Worm (Caenorhabditis elegans) whole organism, L1 larva: ENCODE results near the gene Y54G2A.49.

Experiments used
- aly-2 ChIP-seq: fragments of 150-350 bp; optimal IDR thresholded peaks from 2 replicates; lab custom pipeline; 2014; ENCODE audit warnings: missing biosample characterization, missing genetic modification characterization
- fkh-10 ChIP-seq: sonication (generic microtip); optimal IDR thresholded peaks from 2 replicates; lab custom pipeline; 2017; ENCODE audit warnings: missing biosample characterization, missing genetic modification reagents, missing genetic modification characterization
- fos-1 ChIP-seq: fragments of 150-350 bp; optimal IDR thresholded peaks from 2 replicates; lab custom pipeline; 2014; ENCODE audit warnings: missing biosample characterization, missing genetic modification characterization
- lin-39 ChIP-seq: fragments of 150-350 bp; optimal IDR thresholded peaks from 2 replicates; lab custom pipeline; 2014; ENCODE audit warnings: missing biosample characterization, missing genetic modification reagents, missing genetic modification characterization
- lsy-2 ChIP-seq, 2 experiments: fragments of 150-350 bp; optimal IDR thresholded peaks; 2 replicates each; lab custom pipeline; 2014; ENCODE audit warnings: missing biosample characterization in 2 of 2, missing genetic modification characterization in 2 of 2
- mdl-1 ChIP-seq, 2 experiments: fragments of 150-350 bp; optimal IDR thresholded peaks; 2 replicates each; lab custom pipeline; 2014 to 2017; ENCODE audit warnings: missing biosample characterization in 2 of 2, missing genetic modification characterization in 2 of 2, inconsistent platforms in 1 of 2
- nhr-237 ChIP-seq: fragments of 150-350 bp; optimal IDR thresholded peaks from 2 replicates; lab custom pipeline; 2014; ENCODE audit warnings: missing biosample characterization, missing genetic modification characterization
- nhr-77 ChIP-seq: fragments of 150-350 bp; optimal IDR thresholded peaks from 2 replicates; lab custom pipeline; 2014; ENCODE audit warnings: missing biosample characterization, missing genetic modification characterization
- skn-1 ChIP-seq: fragments of 150-350 bp; optimal IDR thresholded peaks from 2 replicates; lab custom pipeline; 2014; ENCODE audit warnings: missing biosample characterization, missing genetic modification characterization
- sox-4 ChIP-seq: sonication (generic microtip); optimal IDR thresholded peaks from 2 replicates; lab custom pipeline; 2016; ENCODE audit warnings: missing genetic modification characterization, missing compliant biosample characterization
- unc-86 ChIP-seq: sonication (generic microtip); optimal IDR thresholded peaks from 2 replicates; lab custom pipeline; 2016; ENCODE audit warnings: missing genetic modification characterization, missing compliant biosample characterization
- ztf-11 ChIP-seq, 2 experiments: sonication (generic microtip); optimal IDR thresholded peaks; 2 replicates each; lab custom pipeline; 2016 to 2017; ENCODE audit warnings: missing genetic modification characterization in 2 of 2, missing biosample characterization in 1 of 2, missing compliant biosample characterization in 1 of 2

- TF ChIP-seq lsy-2 (tag; optimal IDR thresholded peaks at IDR 0.05; lab: Kevin White, UChicago) (no peak), fos-1 (tag; lab: Kevin White, UChicago) (no peak), nhr-237 (tag; lab: Kevin White, UChicago) (no peak), lin-39 (tag; lab: Kevin White, UChicago) (no peak), fkh-10 (GFP tag; lab: Kevin White, UChicago) (no peak), unc-86 (tag; lab: Kevin White, UChicago) (no peak), mdl-1 (tag; optimal IDR thresholded peaks at IDR 0.05; lab: Kevin White, UChicago) (no peak), sox-4 (no peak), skn-1 (tag; lab: Kevin White, UChicago) (no peak), ztf-11 (tag; optimal IDR thresholded peaks at IDR 0.05; lab: Kevin White, UChicago) (no peak), nhr-77 (tag; lab: Kevin White, UChicago) (no peak), aly-2 (tag; lab: Kevin White, UChicago) (no peak)
Measured at ce11 chrIV:2851625-2852024, 1.4 kb downstream of the Y54G2A.49 start.
